Fruit fly (Drosophila melanogaster): ENCODE results near the gene Vps16B.

The Vps16B gene

dm6 chr3R:29830925-29831324, 14.7 kb upstream of the Vps16B start (continued):
- no peak for TF ChIP-seq hkb (optimal IDR thresholded peaks at IDR 0.05)
- TF ChIP-seq hkb (GFP tag; IDR thresholded peaks at IDR 0.05) = 0 out of 2 replicates have a peak, but pooled peaks have one; percentile 16
- TF ChIP-seq TFAM (GFP tag; optimal IDR thresholded peaks at IDR 0.05) = peak; percentile 50
- no peak for TF ChIP-seq vvl (GFP tag; IDR thresholded peaks at IDR 0.05)
- peak; percentile 63 for TF ChIP-seq CG8924 (tag; optimal IDR thresholded peaks at IDR 0.05)
- TF ChIP-seq CG12071 (GFP tag; optimal IDR thresholded peaks at IDR 0.05) = peak; percentile 62
- peak; percentile 84 for TF ChIP-seq CG1233 (GFP tag; optimal IDR thresholded peaks at IDR 0.05)
- TF ChIP-seq CG18599 (GFP tag; optimal IDR thresholded peaks at IDR 0.05) = peak; percentile 70
- no peak for TF ChIP-seq ranshi (GFP tag; IDR thresholded peaks at IDR 0.05)
- peak; percentile 66 for TF ChIP-seq CG8359 (GFP tag; optimal IDR thresholded peaks at IDR 0.05; ENCODE audit: borderline replicate concordance)
- peak; percentile 13 for TF ChIP-seq gcm (GFP tag; optimal IDR thresholded peaks at IDR 0.05)
- TF ChIP-seq psq (GFP tag; optimal IDR thresholded peaks at IDR 0.05) = no peak
- no peak for TF ChIP-seq CG6791 (GFP tag; IDR thresholded peaks at IDR 0.05; ENCODE audit: partially characterized antibody)
- no peak for TF ChIP-seq E2f2 (GFP tag; IDR thresholded peaks at IDR 0.05)
- TF ChIP-seq tup (GFP tag; optimal IDR thresholded peaks at IDR 0.05) = no peak
- no peak for TF ChIP-seq D (optimal IDR thresholded peaks at IDR 0.05)
- peak; percentile 64 for TF ChIP-seq D (GFP tag; optimal IDR thresholded peaks at IDR 0.05)
- no peak for TF ChIP-seq fu2 (GFP tag; optimal IDR thresholded peaks at IDR 0.05)
- peak; percentile 79 for TF ChIP-seq Asciz (GFP tag; optimal IDR thresholded peaks at IDR 0.05)
- no peak for TF ChIP-seq CG8944 (GFP tag; optimal IDR thresholded peaks at IDR 0.05)
- TF ChIP-seq ara (GFP tag; IDR thresholded peaks at IDR 0.05) = peak; percentile 42; the same call in 1 of the 2 replicates
- no peak for TF ChIP-seq Bdp1 (GFP tag; optimal IDR thresholded peaks at IDR 0.05)
- no peak for TF ChIP-seq sens-2 (GFP tag; IDR thresholded peaks at IDR 0.05)
- peak; percentile 79 for TF ChIP-seq CG9727 (GFP tag; optimal IDR thresholded peaks at IDR 0.05)
- no peak for TF ChIP-seq CG3163 (GFP tag; optimal IDR thresholded peaks at IDR 0.05)
- peak; percentile 33 for TF ChIP-seq CG4328 (GFP tag; optimal IDR thresholded peaks at IDR 0.05)
- peak; percentile 19 for TF ChIP-seq Meics (GFP tag; optimal IDR thresholded peaks at IDR 0.05)
- TF ChIP-seq Elba2 (GFP tag; optimal IDR thresholded peaks at IDR 0.05) = no peak
- no peak for TF ChIP-seq btn (GFP tag; optimal IDR thresholded peaks at IDR 0.05)
- no peak for TF ChIP-seq CG14965 (GFP tag; optimal IDR thresholded peaks at IDR 0.05; ENCODE audit: borderline replicate concordance)
- peak; percentile 56 for TF ChIP-seq ac (GFP tag; optimal IDR thresholded peaks at IDR 0.05)
- TF ChIP-seq Kr (GFP tag; optimal IDR thresholded peaks at IDR 0.05) = peak; percentile 88
- TF ChIP-seq Med (GFP tag) = peak; percentile 73
- peak; percentile 48 for TF ChIP-seq CG10267 (tag; optimal IDR thresholded peaks at IDR 0.05)
- TF ChIP-seq Eip74EF (GFP tag; optimal IDR thresholded peaks at IDR 0.05) = peak in 1 of 2 experiments; percentile 37
- no peak for TF ChIP-seq gem (tag; optimal IDR thresholded peaks at IDR 0.05)
- TF ChIP-seq Sry-β (GFP tag; optimal IDR thresholded peaks at IDR 0.05) = peak; percentile 54
- peak; percentile 31 for TF ChIP-seq bigmax (GFP tag; optimal IDR thresholded peaks at IDR 0.05)
- TF ChIP-seq cas (GFP tag; IDR thresholded peaks at IDR 0.05) = no peak
- peak; percentile 66 for TF ChIP-seq CG6254 (GFP tag; optimal IDR thresholded peaks at IDR 0.05)
- peak; percentile 51; the same call in 2 of the 3 replicates for TF ChIP-seq zfh1 (GFP tag; IDR thresholded peaks at IDR 0.05)
- TF ChIP-seq CG6765 (GFP tag; optimal IDR thresholded peaks at IDR 0.05) = peak; percentile 1
- peak; percentile 43 for TF ChIP-seq HHEX (GFP tag; optimal IDR thresholded peaks at IDR 0.05)
- TF ChIP-seq Side (GFP tag; optimal IDR thresholded peaks at IDR 0.05) = peak; percentile 16
- TF ChIP-seq ham (GFP tag; IDR thresholded peaks at IDR 0.05) = no peak
- TF ChIP-seq Stat92E (GFP tag; optimal IDR thresholded peaks at IDR 0.05) = peak in 1 of 3 experiments; percentile 29
- peak; percentile 14 for TF ChIP-seq CG12299 (tag; optimal IDR thresholded peaks at IDR 0.05)
- TF ChIP-seq CG17829 (tag; optimal IDR thresholded peaks at IDR 0.05) = peak; percentile 30
- TF ChIP-seq gcm2 (GFP tag; optimal IDR thresholded peaks at IDR 0.05) = no peak
- TF ChIP-seq CG7745 (tag; optimal IDR thresholded peaks at IDR 0.05) = no peak

Data from whole organism, embryonic.